Worm (Caenorhabditis elegans) whole organism, L2 larva: ENCODE data around the gene F53H4.6.

Experiments
- C34F6.9 ChIP-seq: fragments of 150-350 bp; optimal IDR thresholded peaks from 2 replicates; lab custom pipeline; 2014; ENCODE audit warnings: missing biosample characterization, missing genetic modification characterization
- F13H6.1 ChIP-seq: sonication (generic microtip); optimal IDR thresholded peaks from 2 replicates; lab custom pipeline; 2016; ENCODE audit warnings: missing genetic modification characterization, missing compliant biosample characterization
- R02D3.7 ChIP-seq: fragments of 150-350 bp; optimal IDR thresholded peaks from 2 replicates; lab custom pipeline; 2014; ENCODE audit warnings: missing biosample characterization, missing genetic modification characterization
- Y55F3AM.14 ChIP-seq: fragments of 200-800 bp; sonication (Bioruptor generic); optimal IDR thresholded peaks from 2 replicates; lab custom pipeline; 2018; ENCODE audit warnings: mild to moderate bottlenecking, missing genetic modification characterization, missing compliant biosample characterization
- ZK546.5 ChIP-seq: sonication (generic microtip); optimal IDR thresholded peaks from 2 replicates; lab custom pipeline; 2017; ENCODE audit warnings: missing biosample characterization, missing genetic modification characterization
- aly-2 ChIP-seq: fragments of 150-350 bp; optimal IDR thresholded peaks from 2 replicates; lab custom pipeline; 2014; ENCODE audit warnings: missing biosample characterization, missing genetic modification characterization
- ama-1 ChIP-seq: fragments of 150-350 bp; optimal IDR thresholded peaks from 2 replicates; lab custom pipeline; 2018; ENCODE audit warnings: inconsistent platforms
- blmp-1 ChIP-seq: sonication (generic microtip); optimal IDR thresholded peaks from 2 replicates; lab custom pipeline; 2017; ENCODE audit warnings: missing genetic modification characterization, mild to moderate bottlenecking, missing compliant biosample characterization, antibody characterized with exemption, moderate library complexity; ENCODE audit not compliant: insufficient read depth
- ceh-16 ChIP-seq: fragments of 150-350 bp; optimal IDR thresholded peaks from 2 replicates; lab custom pipeline; 2014; ENCODE audit warnings: missing biosample characterization, missing genetic modification characterization
- ceh-82 ChIP-seq: fragments of 150-350 bp; optimal IDR thresholded peaks from 2 replicates; lab custom pipeline; 2014; ENCODE audit warnings: missing biosample characterization, missing genetic modification characterization
- crh-2 ChIP-seq: sonication (generic microtip); optimal IDR thresholded peaks from 2 replicates; lab custom pipeline; 2017; ENCODE audit warnings: missing biosample characterization, missing genetic modification characterization
- dmd-4 ChIP-seq: sonication (generic microtip); optimal IDR thresholded peaks from 2 replicates; lab custom pipeline; 2017; ENCODE audit warnings: missing biosample characterization, missing genetic modification characterization
- egl-27 ChIP-seq: sonication (generic microtip); optimal IDR thresholded peaks from 3 replicates; lab custom pipeline; 2017; ENCODE audit warnings: missing biosample characterization, missing genetic modification reagents, missing genetic modification characterization
- elt-1 ChIP-seq: fragments of 150-350 bp; optimal IDR thresholded peaks from 2 replicates; lab custom pipeline; 2014; ENCODE audit warnings: missing biosample characterization, missing genetic modification characterization
- elt-3 ChIP-seq: sonication (generic microtip); optimal IDR thresholded peaks from 2 replicates; lab custom pipeline; 2017; ENCODE audit warnings: missing biosample characterization, missing genetic modification characterization
- fos-1 ChIP-seq: fragments of 150-350 bp; optimal IDR thresholded peaks from 2 replicates; lab custom pipeline; 2014; ENCODE audit warnings: missing biosample characterization, missing genetic modification characterization
- gmeb-1 ChIP-seq: fragments of 150-350 bp; optimal IDR thresholded peaks from 2 replicates; lab custom pipeline; 2014; ENCODE audit warnings: missing biosample characterization, missing genetic modification characterization
- lin-11 ChIP-seq: fragments of 150-350 bp; sonication (generic microtip); optimal IDR thresholded peaks from 2 replicates; lab custom pipeline; 2014; ENCODE audit warnings: missing biosample characterization, missing genetic modification characterization, inconsistent platforms, mixed read lengths
- lin-13 ChIP-seq: fragments of 150-350 bp; optimal IDR thresholded peaks from 2 replicates; lab custom pipeline; 2014; ENCODE audit warnings: missing biosample characterization, missing genetic modification reagents, missing genetic modification characterization
- lin-39 ChIP-seq: fragments of 150-350 bp; optimal IDR thresholded peaks from 2 replicates; lab custom pipeline; 2014; ENCODE audit warnings: missing biosample characterization, missing genetic modification reagents, missing genetic modification characterization
- lsy-2 ChIP-seq, 2 experiments: fragments of 150-350 bp in 1 of 2; sonication (generic microtip) in 1 of 2; optimal IDR thresholded peaks; 2 replicates each; lab custom pipeline; 2014 to 2017; ENCODE audit warnings: missing biosample characterization in 2 of 2, missing genetic modification characterization in 2 of 2
- mab-5 ChIP-seq: fragments of 150-350 bp; optimal IDR thresholded peaks from 2 replicates; lab custom pipeline; 2014; ENCODE audit warnings: missing biosample characterization, missing genetic modification characterization
- mbf-1 ChIP-seq: sonication (generic microtip); optimal IDR thresholded peaks from 2 replicates; lab custom pipeline; 2017; ENCODE audit warnings: missing biosample characterization, missing genetic modification characterization
- mdl-1 ChIP-seq, 2 experiments: fragments of 150-350 bp in 1 of 2; sonication (generic microtip) in 1 of 2; optimal IDR thresholded peaks; 2 replicates each; lab custom pipeline; 2017; ENCODE audit warnings: missing biosample characterization in 2 of 2, missing genetic modification characterization in 2 of 2
- nhr-10 ChIP-seq: sonication (generic microtip); optimal IDR thresholded peaks from 2 replicates; lab custom pipeline; 2017; ENCODE audit warnings: missing biosample characterization, missing genetic modification characterization
- nhr-11 ChIP-seq: fragments of 150-350 bp; optimal IDR thresholded peaks from 2 replicates; lab custom pipeline; 2014; ENCODE audit warnings: missing biosample characterization, missing genetic modification characterization
- nhr-129 ChIP-seq: fragments of 150-350 bp; optimal IDR thresholded peaks from 2 replicates; lab custom pipeline; 2014; ENCODE audit warnings: missing biosample characterization, missing genetic modification characterization
- nhr-21 ChIP-seq: fragments of 150-350 bp; optimal IDR thresholded peaks from 2 replicates; lab custom pipeline; 2014; ENCODE audit warnings: missing biosample characterization, missing genetic modification characterization
- nhr-23 ChIP-seq: fragments of 150-350 bp; optimal IDR thresholded peaks from 2 replicates; lab custom pipeline; 2014; ENCODE audit warnings: missing biosample characterization, missing genetic modification reagents, missing genetic modification characterization
- nhr-237 ChIP-seq: fragments of 150-350 bp; optimal IDR thresholded peaks from 2 replicates; lab custom pipeline; 2014; ENCODE audit warnings: missing biosample characterization, missing genetic modification characterization
- nhr-25 ChIP-seq: fragments of 150-350 bp; sonication (generic microtip); optimal IDR thresholded peaks from 3 replicates; lab custom pipeline; 2014; ENCODE audit warnings: missing biosample characterization, missing genetic modification characterization
- nhr-6 ChIP-seq: fragments of 150-350 bp; optimal IDR thresholded peaks from 2 replicates; lab custom pipeline; 2014; ENCODE audit warnings: missing biosample characterization, missing genetic modification characterization
- nhr-77 ChIP-seq: fragments of 150-350 bp; optimal IDR thresholded peaks from 2 replicates; lab custom pipeline; 2014; ENCODE audit warnings: missing biosample characterization, missing genetic modification characterization
- peb-1 ChIP-seq: fragments of 150-350 bp; optimal IDR thresholded peaks from 2 replicates; lab custom pipeline; 2014; ENCODE audit warnings: missing biosample characterization, missing genetic modification characterization
- sem-4 ChIP-seq: fragments of 150-350 bp; optimal IDR thresholded peaks from 2 replicates; lab custom pipeline; 2014; ENCODE audit warnings: missing biosample characterization, missing genetic modification reagents, missing genetic modification characterization
- skn-1 ChIP-seq: sonication (generic microtip); optimal IDR thresholded peaks from 2 replicates; lab custom pipeline; 2017; ENCODE audit warnings: missing biosample characterization, missing genetic modification characterization
- sma-3 ChIP-seq: sonication (generic microtip); optimal IDR thresholded peaks from 2 replicates; lab custom pipeline; 2016; ENCODE audit warnings: missing genetic modification reagents, missing genetic modification characterization, missing compliant biosample characterization
- sma-9 ChIP-seq, 2 experiments: fragments of 150-350 bp in 1 of 2; sonication (generic microtip) in 1 of 2; optimal IDR thresholded peaks; 2 replicates each; lab custom pipeline; 2014 to 2016; ENCODE audit warnings: missing genetic modification characterization in 2 of 2, mild to moderate bottlenecking in 1 of 2, missing biosample characterization in 1 of 2, missing compliant biosample characterization in 1 of 2, missing genetic modification reagents in 1 of 2, moderate library complexity in 1 of 2
- snpc-4 ChIP-seq: fragments of 150-350 bp; optimal IDR thresholded peaks from 2 replicates; lab custom pipeline; 2014; ENCODE audit warnings: missing biosample characterization, missing genetic modification characterization
- unc-39 ChIP-seq: fragments of 150-350 bp; optimal IDR thresholded peaks from 2 replicates; lab custom pipeline; 2014; ENCODE audit warnings: missing biosample characterization, missing genetic modification characterization
- unc-55 ChIP-seq: fragments of 150-350 bp; sonication (generic microtip); optimal IDR thresholded peaks from 3 replicates; lab custom pipeline; 2014; ENCODE audit warnings: missing biosample characterization, missing genetic modification reagents, missing genetic modification characterization
- zag-1 ChIP-seq: fragments of 150-350 bp; optimal IDR thresholded peaks from 2 replicates; lab custom pipeline; 2014; ENCODE audit warnings: missing biosample characterization, missing genetic modification characterization
- ztf-1 ChIP-seq: fragments of 200-800 bp; sonication (Bioruptor generic); conservative IDR thresholded peaks from 2 replicates; pipeline ENCODE4 v1.3.6; 2022; ENCODE audit warnings: missing genetic modification characterization, missing compliant biosample characterization
- ztf-11 ChIP-seq: sonication (generic microtip); optimal IDR thresholded peaks from 2 replicates; lab custom pipeline; 2017; ENCODE audit warnings: missing biosample characterization, missing genetic modification characterization
- ztf-4 ChIP-seq: fragments of 150-350 bp; optimal IDR thresholded peaks from 2 replicates; lab custom pipeline; 2014; ENCODE audit warnings: missing biosample characterization, missing genetic modification characterization

Gene F53H4.6

DNA sequence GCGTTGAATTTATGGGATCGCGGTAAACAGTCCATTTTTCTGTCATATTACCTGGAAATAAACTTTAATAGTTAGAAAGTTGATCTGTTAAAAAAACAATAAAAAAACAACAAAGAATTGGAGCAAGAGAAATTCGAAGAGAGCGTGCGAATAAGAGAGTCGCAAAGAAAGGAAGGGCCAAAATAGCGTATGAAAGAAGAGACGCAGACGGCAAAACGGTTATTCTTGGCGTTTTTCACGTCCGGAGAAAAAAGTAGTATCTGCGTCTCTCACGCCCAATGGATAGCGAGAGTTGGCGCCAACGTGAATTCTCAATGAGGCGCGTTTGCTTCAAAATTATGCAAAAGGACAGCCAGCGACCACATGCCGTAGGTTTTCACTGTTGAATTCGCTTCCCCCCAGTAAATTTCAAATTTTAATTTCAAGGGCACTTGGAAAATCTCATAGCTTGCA, at the start of gene F53H4.6:
TSS of gene F53H4.6 (minus strand) at position 51 of the 453 bp plus-strand sequence.
- no peak for TF ChIP-seq snpc-4 (tag; lab: Kevin White, UChicago)
- no peak for TF ChIP-seq lin-11 (tag; lab: Kevin White, UChicago)
- TF ChIP-seq skn-1 (tag; lab: Kevin White, UChicago), result no peak
- no peak for TF ChIP-seq nhr-21 (tag; lab: Kevin White, UChicago)
- TF ChIP-seq crh-2, result peak; percentile 6
- TF ChIP-seq blmp-1 (tag; lab: Kevin White, UChicago), result no peak
- TF ChIP-seq zag-1 (tag; lab: Kevin White, UChicago), result no peak
- no peak for TF ChIP-seq ceh-82 (tag; lab: Kevin White, UChicago)
- no peak for TF ChIP-seq nhr-6 (tag; lab: Kevin White, UChicago)
- no peak for TF ChIP-seq ama-1 (lab: Kevin White, UChicago)
- TF ChIP-seq nhr-23 (tag; lab: Kevin White, UChicago), result no peak
- TF ChIP-seq sem-4 (tag; lab: Kevin White, UChicago), result no peak
- TF ChIP-seq nhr-77 (tag; lab: Kevin White, UChicago), result no peak
- TF ChIP-seq sma-9 (GFP tag; optimal IDR thresholded peaks at IDR 0.05; lab: Kevin White, UChicago), result no peak
- no peak for TF ChIP-seq sma-9 (tag; optimal IDR thresholded peaks at IDR 0.05; lab: Kevin White, UChicago)
- no peak for TF ChIP-seq nhr-25 (tag; lab: Kevin White, UChicago)
- no peak for TF ChIP-seq R02D3.7
- no peak for TF ChIP-seq lin-39 (tag; lab: Kevin White, UChicago)
- no peak for TF ChIP-seq mbf-1 (tag; lab: Kevin White, UChicago)
- no peak for TF ChIP-seq lin-13 (GFP tag; lab: Kevin White, UChicago)
- no peak for TF ChIP-seq F13H6.1 (tag; lab: Kevin White, UChicago)
- no peak for TF ChIP-seq fos-1 (tag; lab: Kevin White, UChicago)
- no peak for TF ChIP-seq ztf-4 (tag; lab: Kevin White, UChicago)
- TF ChIP-seq mab-5, result no peak
- no peak for TF ChIP-seq aly-2 (tag; lab: Kevin White, UChicago)
- TF ChIP-seq mdl-1 (tag; optimal IDR thresholded peaks at IDR 0.05; lab: Kevin White, UChicago), result no peak
- peak; percentile 62 for TF ChIP-seq unc-55
- no peak for TF ChIP-seq ztf-11
- no peak for TF ChIP-seq ZK546.5 (tag; lab: Kevin White, UChicago)
- TF ChIP-seq lsy-2 (tag; optimal IDR thresholded peaks at IDR 0.05; lab: Kevin White, UChicago), result peak; percentile 30 to 74
- no peak for TF ChIP-seq nhr-10 (tag; lab: Kevin White, UChicago)
- peak; percentile 11 for TF ChIP-seq C34F6.9 (tag; lab: Kevin White, UChicago)
- TF ChIP-seq ceh-16 (tag; lab: Kevin White, UChicago), result no peak
- TF ChIP-seq unc-39 (tag; lab: Kevin White, UChicago), result no peak
- TF ChIP-seq nhr-237, result no peak
- no peak for TF ChIP-seq elt-3 (tag; lab: Kevin White, UChicago)
- TF ChIP-seq nhr-11 (tag; lab: Kevin White, UChicago), result no peak
- TF ChIP-seq dmd-4 (tag; lab: Kevin White, UChicago), result no peak
- peak; percentile 34 for TF ChIP-seq nhr-129 (tag; lab: Kevin White, UChicago)
- TF ChIP-seq peb-1, result no peak
- no peak for TF ChIP-seq sma-3 (GFP tag; lab: Kevin White, UChicago)
- no peak for TF ChIP-seq ztf-1 (GFP tag; lab: Robert Waterston, UW)
- no peak for TF ChIP-seq gmeb-1 (tag; lab: Kevin White, UChicago)
- TF ChIP-seq elt-1 (tag; lab: Kevin White, UChicago), result no peak

DNA sequence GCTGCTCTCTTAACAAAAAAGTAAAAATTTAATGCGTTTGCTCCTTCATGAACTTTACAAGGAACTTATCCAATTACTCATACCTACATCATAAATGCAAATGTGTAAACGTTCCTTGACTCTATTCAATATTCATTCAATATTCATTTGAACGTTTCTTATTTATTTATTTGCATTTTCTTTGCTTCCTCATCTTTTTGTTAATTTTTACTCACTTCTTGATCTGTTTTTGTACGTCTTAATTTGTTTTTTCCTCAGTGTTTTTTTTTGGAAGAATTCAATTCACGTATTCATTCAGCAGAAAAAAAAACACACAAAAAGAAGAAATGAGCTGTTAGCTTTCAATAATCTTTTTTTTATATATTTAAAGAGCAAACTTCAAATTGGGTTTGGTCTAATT, 42.4 kb upstream of the F53H4.6 start:
- TF ChIP-seq F13H6.1 (tag; lab: Kevin White, UChicago) (no peak), ceh-82 (tag; lab: Kevin White, UChicago) (no peak), crh-2 (no peak), lin-11 (tag; lab: Kevin White, UChicago) (no peak), snpc-4 (tag; lab: Kevin White, UChicago) (no peak), sma-3 (GFP tag; lab: Kevin White, UChicago) (no peak), nhr-237 (no peak), egl-27 (tag; lab: Kevin White, UChicago) (no peak), ztf-4 (tag; lab: Kevin White, UChicago) (no peak), Y55F3AM.14 (GFP tag; lab: Kevin White, UChicago) (no peak), unc-55 (no peak), dmd-4 (tag; lab: Kevin White, UChicago) (no peak), lin-13 (GFP tag; lab: Kevin White, UChicago) (no peak)
